Fruit fly (Drosophila melanogaster) whole organism, embryonic: Measurements from ENCODE around the gene CG32354.

Experiments
- Ada2b ChIP-seq: fragments of 200-800 bp; sonication (Bioruptor generic); IDR thresholded peaks from 2 replicates; pipeline ENCODE4 v1.3.6; 2022; ENCODE audit warnings: missing biosample characterization, missing genetic modification characterization
- Adf1 ChIP-seq: fragments of 200-800 bp; sonication (Bioruptor generic); IDR thresholded peaks from 2 replicates; pipeline ENCODE4 v1.3.6; 2022; ENCODE audit warnings: missing biosample characterization, missing genetic modification characterization
- Asciz ChIP-seq: fragments of 200-800 bp; sonication (Bioruptor generic); optimal IDR thresholded peaks from 2 replicates; lab custom pipeline; 2017; ENCODE audit warnings: missing biosample characterization, mild to moderate bottlenecking, missing genetic modification characterization, missing genetic modification reagents
- Awh ChIP-seq: fragments of 200-800 bp; sonication (Bioruptor generic); IDR thresholded peaks from 2 replicates; pipeline ENCODE4, ENCODE4 v1.3.6; 2022; ENCODE audit warnings: missing biosample characterization, missing genetic modification characterization
- CG1024 ChIP-seq: fragments of 200-800 bp; sonication (Bioruptor generic); IDR thresholded peaks from 2 replicates; pipeline ENCODE4 v1.3.6; 2022; ENCODE audit warnings: missing biosample characterization, missing genetic modification characterization
- CG11696 ChIP-seq: fragments of 200-800 bp; sonication (Bioruptor generic); IDR thresholded peaks from 2 replicates; pipeline ENCODE4 v1.3.6; 2022; ENCODE audit warnings: missing biosample characterization, missing genetic modification characterization
- CG13894 ChIP-seq: fragments of 200-800 bp; sonication (Bioruptor generic); optimal IDR thresholded peaks from 3 replicates; lab custom pipeline; 2018; ENCODE audit warnings: missing biosample characterization, mild to moderate bottlenecking, missing genetic modification characterization, moderate library complexity
- CG14441 ChIP-seq: fragments of 200-800 bp; sonication (Bioruptor generic); IDR thresholded peaks from 2 replicates; pipeline ENCODE4 v1.3.6; 2022; ENCODE audit warnings: missing biosample characterization, missing genetic modification characterization
- CG14710 ChIP-seq: fragments of 200-800 bp; sonication (Bioruptor generic); optimal IDR thresholded peaks from 3 replicates; lab custom pipeline; 2019; ENCODE audit warnings: missing biosample characterization, mild to moderate bottlenecking, missing genetic modification characterization, moderate library complexity
- CG14860 ChIP-seq: fragments of 200-800 bp; sonication (Bioruptor generic); IDR thresholded peaks from 3 replicates; pipeline ENCODE4 v1.3.6; 2022; ENCODE audit warnings: missing biosample characterization, missing genetic modification characterization; ENCODE audit not compliant: partially characterized antibody
- CG1647 ChIP-seq: fragments of 200-800 bp; sonication (Bioruptor generic); optimal IDR thresholded peaks from 3 replicates; lab custom pipeline; 2016; ENCODE audit warnings: missing biosample characterization, missing genetic modification characterization
- CG16813 ChIP-seq: fragments of 200-800 bp; sonication (Bioruptor generic); IDR thresholded peaks from 3 replicates; pipeline ENCODE4 v1.3.6; 2022; ENCODE audit warnings: missing biosample characterization, missing genetic modification characterization; ENCODE audit not compliant: partially characterized antibody
- CG16863 ChIP-seq: fragments of 200-800 bp; sonication (Bioruptor generic); optimal IDR thresholded peaks from 3 replicates; lab custom pipeline; 2016; ENCODE audit warnings: missing biosample characterization, missing genetic modification characterization
- CG17568 ChIP-seq: fragments of 200-800 bp; sonication (Bioruptor generic); optimal IDR thresholded peaks from 2 replicates; lab custom pipeline; 2018; ENCODE audit warnings: missing biosample characterization, mild to moderate bottlenecking, missing genetic modification characterization, moderate library complexity
- CG17802 ChIP-seq: fragments of 200-800 bp; sonication (Bioruptor generic); optimal IDR thresholded peaks from 2 replicates; lab custom pipeline; 2018; ENCODE audit warnings: missing biosample characterization, mild to moderate bottlenecking, missing genetic modification characterization, moderate library complexity
- CG18599 ChIP-seq: fragments of 200-800 bp; sonication (Bioruptor generic); optimal IDR thresholded peaks from 3 replicates; lab custom pipeline; 2017; ENCODE audit warnings: missing biosample characterization, missing genetic modification characterization, mild to moderate bottlenecking, moderate library complexity, missing genetic modification reagents
- CG18764 ChIP-seq: fragments of 200-800 bp; sonication (Bioruptor generic); optimal IDR thresholded peaks from 3 replicates; lab custom pipeline; 2016; ENCODE audit warnings: missing biosample characterization, missing genetic modification characterization
- CG2120 ChIP-seq: fragments of 200-800 bp; sonication (Bioruptor generic); optimal IDR thresholded peaks from 3 replicates; lab custom pipeline; 2016; ENCODE audit warnings: missing biosample characterization, missing genetic modification characterization
- CG2129 ChIP-seq: fragments of 200-800 bp; sonication (Bioruptor generic); IDR thresholded peaks from 2 replicates; pipeline ENCODE4 v1.3.6; 2022; ENCODE audit warnings: missing biosample characterization, missing genetic modification characterization; ENCODE audit not compliant: partially characterized antibody
- CG2889 ChIP-seq: fragments of 200-800 bp; sonication (Bioruptor generic); IDR thresholded peaks from 3 replicates; pipeline ENCODE4 v1.3.6; 2022; ENCODE audit warnings: missing biosample characterization, missing genetic modification characterization
- CG31224 ChIP-seq: fragments of 200-800 bp; sonication (Bioruptor generic); IDR thresholded peaks from 2 replicates; pipeline ENCODE4 v1.3.6; 2022; ENCODE audit warnings: missing biosample characterization, missing genetic modification characterization
- CG3407 ChIP-seq: fragments of 200-800 bp; sonication (Bioruptor generic); optimal IDR thresholded peaks from 2 replicates; lab custom pipeline; 2018; ENCODE audit warnings: missing biosample characterization, mild to moderate bottlenecking, missing genetic modification characterization
- CG42726 ChIP-seq: fragments of 200-800 bp; sonication (Bioruptor generic); IDR thresholded peaks from 2 replicates; pipeline ENCODE4 v1.3.6; 2022; ENCODE audit warnings: missing biosample characterization, missing genetic modification characterization; ENCODE audit not compliant: partially characterized antibody
- CG6654 ChIP-seq: fragments of 200-800 bp; sonication (Bioruptor generic); optimal IDR thresholded peaks from 2 replicates; lab custom pipeline; 2017; ENCODE audit warnings: missing biosample characterization, mild to moderate bottlenecking, missing genetic modification characterization
- CG7271 ChIP-seq: fragments of 200-800 bp; sonication (Bioruptor generic); optimal IDR thresholded peaks from 2 replicates; lab custom pipeline; 2018; ENCODE audit warnings: missing biosample characterization, mild to moderate bottlenecking, missing genetic modification characterization, moderate library complexity
- CG9876 ChIP-seq: fragments of 200-800 bp; sonication (Bioruptor generic); optimal IDR thresholded peaks from 2 replicates; lab custom pipeline; 2016; ENCODE audit warnings: missing biosample characterization, missing genetic modification characterization
- D19B ChIP-seq: fragments of 200-800 bp; sonication (Bioruptor generic); optimal IDR thresholded peaks from 2 replicates; lab custom pipeline; 2017; ENCODE audit warnings: missing biosample characterization, mild to moderate bottlenecking, missing genetic modification characterization
- Dad ChIP-seq: fragments of 200-800 bp; sonication (Bioruptor generic); optimal IDR thresholded peaks from 3 replicates; lab custom pipeline; 2016; ENCODE audit warnings: missing biosample characterization, missing genetic modification characterization
- GATAe ChIP-seq: fragments of 200-800 bp; sonication (Bioruptor generic); conservative IDR thresholded peaks from 2 replicates; pipeline ENCODE4 v1.3.6; 2022; ENCODE audit warnings: missing biosample characterization, missing genetic modification characterization
- Mes4 ChIP-seq: fragments of 200-800 bp; sonication (Bioruptor generic); optimal IDR thresholded peaks from 2 replicates; lab custom pipeline; 2016; ENCODE audit warnings: missing biosample characterization, missing genetic modification characterization
- NC2β ChIP-seq: fragments of 200-800 bp; sonication (Bioruptor generic); optimal IDR thresholded peaks from 2 replicates; lab custom pipeline; 2016; ENCODE audit warnings: missing biosample characterization, missing genetic modification characterization
- Oli ChIP-seq: fragments of 200-800 bp; sonication (Bioruptor generic); optimal IDR thresholded peaks from 2 replicates; lab custom pipeline; 2018; ENCODE audit warnings: missing biosample characterization, mild to moderate bottlenecking, missing genetic modification characterization, moderate library complexity
- bab2 ChIP-seq: fragments of 200-800 bp; sonication (Bioruptor generic); optimal IDR thresholded peaks from 2 replicates; lab custom pipeline; 2016; ENCODE audit warnings: missing biosample characterization, missing genetic modification characterization
- cato ChIP-seq: fragments of 200-800 bp; sonication (Bioruptor generic); optimal IDR thresholded peaks from 2 replicates; lab custom pipeline; 2016; ENCODE audit warnings: missing biosample characterization, missing genetic modification characterization, borderline replicate concordance
- disco-r ChIP-seq: fragments of 200-800 bp; sonication (Bioruptor generic); optimal IDR thresholded peaks from 2 replicates; lab custom pipeline; 2016; ENCODE audit warnings: missing biosample characterization, missing genetic modification characterization
- dmrt11E ChIP-seq: fragments of 200-800 bp; sonication (Bioruptor generic); optimal IDR thresholded peaks from 3 replicates; lab custom pipeline; 2018; ENCODE audit warnings: missing biosample characterization, mild to moderate bottlenecking, missing genetic modification characterization, moderate library complexity
- dpn ChIP-seq, 2 experiments: fragments of 200-800 bp; sonication (Bioruptor generic); optimal IDR thresholded peaks; 3 replicates each; lab custom pipeline; 2016; ENCODE audit warnings: missing biosample characterization in 2 of 2, missing genetic modification characterization in 2 of 2
- fru ChIP-seq: fragments of >200 bp; optimal IDR thresholded peaks from 2 replicates; lab custom pipeline; 2017
- hth ChIP-seq: fragments of >200 bp; optimal IDR thresholded peaks from 2 replicates; lab custom pipeline; 2017; ENCODE audit warnings: inconsistent platforms
- nau ChIP-seq: fragments of 200-800 bp; sonication (Bioruptor generic); optimal IDR thresholded peaks from 3 replicates; lab custom pipeline; 2017; ENCODE audit warnings: missing biosample characterization, mild to moderate bottlenecking, missing genetic modification characterization, missing genetic modification reagents
- nerfin-2 ChIP-seq: fragments of 200-800 bp; sonication (Bioruptor generic); IDR thresholded peaks from 2 replicates; pipeline ENCODE4 v1.3.6; 2022; ENCODE audit warnings: missing biosample characterization, missing genetic modification characterization; ENCODE audit not compliant: partially characterized antibody
- onecut ChIP-seq: fragments of 200-800 bp; sonication (Bioruptor generic); IDR thresholded peaks from 2 replicates; pipeline ENCODE4 v1.3.6; 2022; ENCODE audit warnings: missing biosample characterization, missing genetic modification characterization
- pho ChIP-seq: fragments of 200-800 bp; sonication (Bioruptor generic); optimal IDR thresholded peaks from 2 replicates; lab custom pipeline; 2016; ENCODE audit warnings: missing biosample characterization, missing genetic modification characterization
- prd ChIP-seq, 3 experiments: fragments of >200 bp in 2 of 3; fragments of 200-800 bp in 1 of 3; sonication (Bioruptor generic) in 1 of 3; optimal IDR thresholded peaks in 2 of 3; IDR thresholded peaks in 1 of 3; 2 replicates in 2 of 3; 3 replicates in 1 of 3; pipeline versions ENCODE4 v1.3.6 to Lab custom; 2017 to 2022; ENCODE audit warnings: missing biosample characterization in 1 of 3, missing genetic modification characterization in 1 of 3
- sc ChIP-seq, 3 experiments: fragments of >200 bp in 2 of 3; fragments of 200-800 bp in 1 of 3; sonication (Bioruptor generic) in 1 of 3; optimal IDR thresholded peaks; 2 replicates in 2 of 3; 3 replicates in 1 of 3; lab custom pipeline; 2017; ENCODE audit warnings: mild to moderate bottlenecking in 1 of 3, missing biosample characterization in 1 of 3, missing genetic modification characterization in 1 of 3, missing genetic modification reagents in 1 of 3
- sens ChIP-seq: fragments of 200-800 bp; sonication (Bioruptor generic); peaks from one replicate; lab custom pipeline; 2016; ENCODE audit warnings: missing biosample characterization, missing genetic modification characterization
- shn ChIP-seq: fragments of 200-800 bp; sonication (Bioruptor generic); optimal IDR thresholded peaks from 3 replicates; lab custom pipeline; 2016; ENCODE audit warnings: missing biosample characterization, missing genetic modification characterization
- tio ChIP-seq: fragments of 200-800 bp; sonication (Bioruptor generic); optimal IDR thresholded peaks from 2 replicates; lab custom pipeline; 2017; ENCODE audit warnings: missing biosample characterization, missing genetic modification characterization, inconsistent platforms
- ttk ChIP-seq: fragments of 200-800 bp; sonication (Bioruptor generic); IDR thresholded peaks from 2 replicates; pipeline ENCODE4 v2.1.2; 2022; ENCODE audit warnings: missing biosample characterization, missing genetic modification characterization

Gene CG32354

DNA sequence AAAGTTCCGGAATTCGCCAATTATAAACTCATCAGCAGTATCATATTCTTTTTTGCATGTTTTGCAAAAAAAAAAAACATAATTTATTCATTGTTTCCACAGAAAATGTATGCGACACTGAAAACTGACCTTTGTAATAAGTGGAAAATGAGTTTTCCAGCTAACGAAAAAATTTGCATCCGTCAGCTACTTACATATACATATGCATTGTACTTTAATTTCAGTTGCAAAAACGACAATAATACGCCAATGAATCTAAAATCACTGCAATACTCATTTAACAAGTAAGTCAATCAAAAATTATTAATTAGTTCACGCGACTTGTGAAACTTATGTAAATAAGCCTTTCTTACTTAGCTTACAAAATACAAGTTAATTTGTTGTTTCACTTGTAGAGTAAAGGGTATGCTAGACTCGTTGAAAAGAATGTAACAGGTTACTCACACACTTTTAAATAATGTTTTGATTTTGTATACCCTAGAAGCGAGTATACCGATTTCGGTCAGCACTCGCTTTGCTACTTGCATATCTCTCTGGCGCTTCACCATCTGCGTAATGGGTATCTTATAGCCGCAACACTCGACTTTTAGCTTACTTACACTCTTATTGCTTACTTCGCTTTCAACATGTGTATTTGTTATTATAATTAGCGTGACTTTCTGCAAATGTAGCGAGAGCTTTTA, 23.1 kb downstream of the CG32354 start:
- TF ChIP-seq nau (GFP tag; lab: Kevin White, UChicago) (no peak), Mes4 (no peak), fru (lab: Kevin White, UChicago) (no peak), CG14860 (GFP tag; lab: Robert Waterston, UW) (no peak), CG16813 (GFP tag; lab: Robert Waterston, UW) (no peak), prd (optimal IDR thresholded peaks at IDR 0.05; lab: Kevin White, UChicago) (no peak), prd (GFP tag; IDR thresholded peaks at IDR 0.05; lab: Robert Waterston, UW) (peak; percentile 70; the same call in 2 of the 3 replicates), nerfin-2 (GFP tag; lab: Robert Waterston, UW) (no peak), CG42726 (no peak), pho (GFP tag; lab: Kevin White, UChicago) (no peak), CG18764 (GFP tag; lab: Kevin White, UChicago) (no peak), CG16863 (GFP tag; lab: Kevin White, UChicago) (no peak), CG31224 (GFP tag; lab: Robert Waterston, UW) (no peak), CG18599 (no peak), dpn (GFP tag; optimal IDR thresholded peaks at IDR 0.05; lab: Kevin White, UChicago) (peak in 1 of 2 experiments; percentile 37), Oli (tag; lab: Kevin White, UChicago) (no peak), CG1024 (GFP tag; lab: Robert Waterston, UW) (no peak), CG14441 (GFP tag; lab: Robert Waterston, UW) (peak; percentile 68), D19B (GFP tag; lab: Kevin White, UChicago) (no peak), tio (GFP tag; lab: Kevin White, UChicago) (no peak), bab2 (GFP tag; lab: Kevin White, UChicago) (peak; percentile 12), hth (no peak), CG2889 (GFP tag; lab: Robert Waterston, UW) (no peak), sens (peak; percentile 83), cato (GFP tag; lab: Kevin White, UChicago) (no peak), Dad (GFP tag; lab: Kevin White, UChicago) (no peak), CG6654 (GFP tag; lab: Kevin White, UChicago) (no peak), CG13894 (tag; lab: Kevin White, UChicago) (no peak), CG7271 (tag; lab: Kevin White, UChicago) (no peak), CG14710 (tag; lab: Kevin White, UChicago) (peak; percentile 6), CG2120 (GFP tag; lab: Kevin White, UChicago) (peak; percentile 41), sc (optimal IDR thresholded peaks at IDR 0.05; lab: Kevin White, UChicago) (no peak), sc (GFP tag; optimal IDR thresholded peaks at IDR 0.05; lab: Kevin White, UChicago) (no peak), CG3407 (no peak), dmrt11E (tag; lab: Kevin White, UChicago) (peak; percentile 32), CG9876 (GFP tag; lab: Kevin White, UChicago) (no peak), CG11696 (GFP tag; lab: Robert Waterston, UW) (no peak), Asciz (no peak), ttk (GFP tag; lab: Robert Waterston, UW) (no peak), Adf1 (GFP tag; lab: Robert Waterston, UW) (no peak), Awh (GFP tag; lab: Robert Waterston, UW) (no peak), Ada2b (no peak), CG2129 (no peak), disco-r (GFP tag; lab: Kevin White, UChicago) (no peak), NC2β (GFP tag; lab: Kevin White, UChicago) (peak; percentile 23), GATAe (GFP tag; lab: Robert Waterston, UW) (no peak), CG17802 (no peak), CG17568 (no peak), onecut (no peak), CG1647 (GFP tag; lab: Kevin White, UChicago) (peak; percentile 5), shn (GFP tag; lab: Kevin White, UChicago) (no peak)
